Fruit fly (Drosophila melanogaster): ENCODE measurements around the gene CG33203.

CG33203 gene

dm6 chr3R:28847547-28848316 lies 39.8 kb downstream of the CG33203 start:
- TF ChIP-seq Myc (optimal IDR thresholded peaks at IDR 0.05): no peak

- TF ChIP-seq Myc (optimal IDR thresholded peaks at IDR 0.05): no peak
- no peak for TF ChIP-seq Sin3A (optimal IDR thresholded peaks at IDR 0.05)
- no peak for TF ChIP-seq ttk (optimal IDR thresholded peaks at IDR 0.05)
- no peak for TF ChIP-seq insv (optimal IDR thresholded peaks at IDR 0.05)
- TF ChIP-seq psq (optimal IDR thresholded peaks at IDR 0.05): no peak
- no peak for TF ChIP-seq h (optimal IDR thresholded peaks at IDR 0.05)
These were observed 40.5 kb downstream of the CG33203 start for dm6 chr3R:28846877-28847529.

- TF ChIP-seq h (optimal IDR thresholded peaks at IDR 0.05) (no peak), psq (optimal IDR thresholded peaks at IDR 0.05) (no peak), insv (optimal IDR thresholded peaks at IDR 0.05) (no peak), Myc (optimal IDR thresholded peaks at IDR 0.05) (no peak), ttk (optimal IDR thresholded peaks at IDR 0.05) (no peak), Sin3A (optimal IDR thresholded peaks at IDR 0.05) (no peak)
These were observed 41.5 kb downstream of the CG33203 start for dm6 chr3R:28845981-28846380.

DNA sequence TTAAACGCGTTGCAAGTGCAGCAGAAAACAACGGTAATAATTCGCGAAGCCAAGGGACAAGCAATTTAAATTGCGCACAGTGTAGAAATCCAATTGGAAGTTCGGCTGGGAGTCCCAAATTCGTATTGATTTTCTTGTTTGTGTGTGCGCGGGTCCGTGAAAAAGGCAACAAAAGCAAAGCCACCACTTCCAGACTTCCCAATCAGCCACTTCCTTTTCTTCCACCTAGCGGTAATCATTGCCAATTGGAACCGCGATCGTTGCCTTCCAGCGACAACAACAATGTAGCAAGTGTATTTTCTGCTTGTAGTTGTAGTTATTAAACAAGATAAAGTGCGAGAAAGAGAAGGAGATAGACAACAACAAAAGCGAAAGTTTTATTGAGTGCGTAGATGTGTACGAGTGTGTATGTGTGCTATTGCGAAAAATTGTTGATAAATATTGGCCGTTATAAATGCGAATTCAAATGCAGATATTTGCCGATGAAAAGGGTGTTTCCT lies 42.1 kb downstream of the CG33203 start:
- TF ChIP-seq Sin3A (optimal IDR thresholded peaks at IDR 0.05): no peak
- TF ChIP-seq insv (optimal IDR thresholded peaks at IDR 0.05): no peak
- TF ChIP-seq h (optimal IDR thresholded peaks at IDR 0.05): no peak
- no peak for TF ChIP-seq psq (optimal IDR thresholded peaks at IDR 0.05)
- no peak for TF ChIP-seq ttk (optimal IDR thresholded peaks at IDR 0.05)
- TF ChIP-seq Myc (optimal IDR thresholded peaks at IDR 0.05): no peak

dm6 chr3R:28844611-28845376 lies 42.7 kb downstream of the CG33203 start, which contains the start of the genes Apc and spg:
Gene Apc (minus strand): TSS chr3R:28844748.
Gene spg (plus strand): TSS chr3R:28845270.
- no peak for TF ChIP-seq Myc (optimal IDR thresholded peaks at IDR 0.05)
- TF ChIP-seq insv (optimal IDR thresholded peaks at IDR 0.05): no peak

- TF ChIP-seq psq (optimal IDR thresholded peaks at IDR 0.05) (no peak), insv (optimal IDR thresholded peaks at IDR 0.05) (no peak), Myc (optimal IDR thresholded peaks at IDR 0.05) (no peak), h (optimal IDR thresholded peaks at IDR 0.05) (no peak), ttk (optimal IDR thresholded peaks at IDR 0.05) (no peak)
These were observed 43.5 kb downstream of the CG33203 start for dm6 chr3R:28843776-28844610.

DNA sequence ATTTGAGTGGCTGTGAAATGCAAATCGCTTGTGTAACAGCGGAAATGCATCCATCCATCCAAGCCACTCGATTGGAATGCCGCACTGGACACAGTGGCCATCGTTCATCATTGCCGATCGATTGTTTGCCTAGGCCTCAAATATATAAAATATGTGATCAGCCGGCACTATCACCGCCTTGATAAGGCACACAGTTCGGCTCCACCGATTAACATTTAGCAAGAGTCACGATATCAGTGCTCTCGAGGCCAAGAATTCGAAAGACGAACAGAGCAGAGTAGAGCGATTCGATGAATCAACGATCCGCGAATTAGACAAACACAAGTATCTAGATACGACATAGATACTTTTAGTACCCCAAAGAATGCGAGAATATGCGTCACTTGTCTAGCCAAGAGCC lies 45.1 kb downstream of the CG33203 start:
- no peak for TF ChIP-seq psq (optimal IDR thresholded peaks at IDR 0.05)
- TF ChIP-seq Sin3A (optimal IDR thresholded peaks at IDR 0.05): no peak
- no peak for TF ChIP-seq Myc (optimal IDR thresholded peaks at IDR 0.05)
- no peak for TF ChIP-seq insv (optimal IDR thresholded peaks at IDR 0.05)
- no peak for TF ChIP-seq ttk (optimal IDR thresholded peaks at IDR 0.05)
- TF ChIP-seq h (optimal IDR thresholded peaks at IDR 0.05): no peak

DNA sequence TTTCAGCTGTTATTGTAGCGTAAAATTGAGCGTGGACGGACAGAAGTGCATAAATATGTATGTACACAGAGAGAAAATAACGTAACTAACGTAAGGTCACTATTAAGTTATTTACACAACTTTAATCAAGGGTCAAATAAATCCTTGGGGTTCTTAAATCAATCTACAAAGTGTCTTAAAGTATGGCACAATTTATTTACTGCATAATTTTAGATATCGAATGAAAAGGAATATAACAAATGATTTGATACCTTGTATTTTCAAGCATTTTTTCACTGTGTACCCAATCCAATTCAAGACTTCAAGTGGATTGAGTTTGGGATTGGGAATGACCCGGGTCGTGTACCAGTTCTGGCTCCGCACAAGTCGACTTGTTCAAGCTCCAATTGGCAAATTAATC lies 45.5 kb downstream of the CG33203 start:
- TF ChIP-seq h (optimal IDR thresholded peaks at IDR 0.05): no peak
- no peak for TF ChIP-seq Sin3A (optimal IDR thresholded peaks at IDR 0.05)
- TF ChIP-seq Myc (optimal IDR thresholded peaks at IDR 0.05): no peak
- TF ChIP-seq psq (optimal IDR thresholded peaks at IDR 0.05): no peak
- TF ChIP-seq ttk (optimal IDR thresholded peaks at IDR 0.05): no peak
- TF ChIP-seq insv (optimal IDR thresholded peaks at IDR 0.05): no peak

- TF ChIP-seq psq (optimal IDR thresholded peaks at IDR 0.05) (no peak), ttk (optimal IDR thresholded peaks at IDR 0.05) (no peak), Sin3A (optimal IDR thresholded peaks at IDR 0.05) (no peak), h (optimal IDR thresholded peaks at IDR 0.05) (no peak), Myc (optimal IDR thresholded peaks at IDR 0.05) (no peak), insv (optimal IDR thresholded peaks at IDR 0.05) (no peak)
These were observed 46.9 kb downstream of the CG33203 start for dm6 chr3R:28840620-28841019.

dm6 chr3R:28831626-28832267 lies 55.8 kb downstream of the CG33203 start, which contains the start of gene WASp:
Gene WASp (minus strand): TSS chr3R:28832024.
- TF ChIP-seq psq (optimal IDR thresholded peaks at IDR 0.05) (no peak), Myc (optimal IDR thresholded peaks at IDR 0.05) (no peak), h (optimal IDR thresholded peaks at IDR 0.05) (no peak), Sin3A (optimal IDR thresholded peaks at IDR 0.05) (no peak), insv (optimal IDR thresholded peaks at IDR 0.05) (no peak), ttk (optimal IDR thresholded peaks at IDR 0.05) (no peak)

dm6 chr3R:28831172-28831571 lies 56.3 kb downstream of the CG33203 start:
- no peak for TF ChIP-seq h (optimal IDR thresholded peaks at IDR 0.05)

Data from Kc167 (cell line).